Fruit fly (Drosophila melanogaster): ENCODE results near the gene Alg13.

- no peak for TF ChIP-seq CG8478 (optimal IDR thresholded peaks at IDR 0.05)
- no peak for TF ChIP-seq CTCF (optimal IDR thresholded peaks at IDR 0.05)
Measured at dm6 chr3R:29113392-29113791, 25.0 kb downstream of the Alg13 start.
